Worm (Caenorhabditis elegans): ENCODE measurements around the gene mep-1.

- TF ChIP-seq F13C5.2 (tag; optimal IDR thresholded peaks at IDR 0.05) (no peak), ama-1 (optimal IDR thresholded peaks at IDR 0.05) (peak; percentile 12), tra-4 (tag; optimal IDR thresholded peaks at IDR 0.05) (no peak)
These were observed 2.1 kb upstream of the mep-1 start for ce11 chrIV:11522225-11522952.

All from whole organism, early embryonic.